Fruit fly (Drosophila melanogaster): Measurements from ENCODE around the gene CG32277.

Gene CG32277

DNA sequence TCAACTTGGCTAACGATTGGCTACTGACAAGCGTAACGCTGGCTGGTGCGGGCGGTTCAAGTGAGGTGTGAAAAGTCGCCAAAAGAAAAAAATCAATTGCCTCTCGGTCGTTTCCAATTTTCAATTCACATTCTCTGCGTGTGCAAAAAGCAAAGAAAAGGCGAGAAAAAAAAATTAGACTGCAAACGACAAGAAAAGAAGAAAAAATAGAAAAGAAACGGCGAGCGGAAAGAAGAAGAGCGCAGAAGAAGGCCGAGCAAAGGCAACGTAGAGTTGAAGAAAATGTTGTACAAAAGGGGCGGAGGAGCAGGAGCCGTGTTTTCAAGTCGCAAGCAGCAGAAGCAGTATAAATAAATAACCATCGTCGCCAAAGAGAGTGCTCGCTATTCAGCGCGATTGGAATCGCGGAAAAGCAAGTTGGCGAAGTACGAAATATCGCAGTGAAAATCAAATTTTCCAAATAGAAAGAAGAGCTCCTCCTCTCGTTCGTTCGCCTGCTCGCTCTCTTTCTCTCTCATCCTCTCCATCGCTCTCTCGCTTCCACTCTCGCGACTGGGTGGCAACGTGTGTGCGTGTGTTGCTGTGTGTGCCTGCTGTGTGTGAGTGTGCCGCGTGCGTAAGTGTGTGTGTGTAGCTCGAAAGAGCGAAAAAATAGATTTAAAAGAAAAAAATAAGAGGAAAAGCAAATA is 20.7 kb upstream of the CG32277 start:
- no peak for TF ChIP-seq NC2β (GFP tag; optimal IDR thresholded peaks at IDR 0.05)
- no peak for TF ChIP-seq tup (GFP tag; optimal IDR thresholded peaks at IDR 0.05)
- peak; percentile 34 for TF ChIP-seq ftz-f1 (GFP tag; optimal IDR thresholded peaks at IDR 0.05)
- peak; percentile 46 for TF ChIP-seq HLHmδ (GFP tag; optimal IDR thresholded peaks at IDR 0.05)
- TF ChIP-seq Tbp (GFP tag; optimal IDR thresholded peaks at IDR 0.05) = no peak
- TF ChIP-seq Dref (GFP tag; IDR thresholded peaks at IDR 0.05) = no peak
- TF ChIP-seq h (optimal IDR thresholded peaks at IDR 0.05) = no peak
- TF ChIP-seq lola (GFP tag; optimal IDR thresholded peaks at IDR 0.05) = no peak
- 0 out of 2 replicates have a peak, but pooled peaks have one; percentile 21 for TF ChIP-seq unc-4 (GFP tag; IDR thresholded peaks at IDR 0.05; ENCODE audit: partially characterized antibody)
- TF ChIP-seq GATAe (GFP tag; conservative IDR thresholded peaks at IDR 0.05) = no peak
- TF ChIP-seq fd64A (GFP tag; optimal IDR thresholded peaks at IDR 0.05) = no peak
- no peak for TF ChIP-seq Sry-β (GFP tag; optimal IDR thresholded peaks at IDR 0.05)
- peak; percentile 68 for TF ChIP-seq nom (GFP tag; optimal IDR thresholded peaks at IDR 0.05)
- no peak for TF ChIP-seq ap (GFP tag; IDR thresholded peaks at IDR 0.05)
- peak in 1 of 2 experiments; percentile 48 for TF ChIP-seq bsh (GFP tag; optimal IDR thresholded peaks at IDR 0.05)
- TF ChIP-seq CG11247 (GFP tag; IDR thresholded peaks at IDR 0.05) = no peak
- no peak for TF ChIP-seq CG3995 (GFP tag; optimal IDR thresholded peaks at IDR 0.05)
- TF ChIP-seq vfl (GFP tag; optimal IDR thresholded peaks at IDR 0.05) = peak; percentile 9
- TF ChIP-seq CG10209 (GFP tag; optimal IDR thresholded peaks at IDR 0.05) = no peak
- no peak for TF ChIP-seq CG9797 (GFP tag; optimal IDR thresholded peaks at IDR 0.05)
- no peak for TF ChIP-seq Poxn (GFP tag; IDR thresholded peaks at IDR 0.05)
- no peak for TF ChIP-seq CG5953 (GFP tag; IDR thresholded peaks at IDR 0.05)
- no peak for TF ChIP-seq gem (tag; optimal IDR thresholded peaks at IDR 0.05)
- TF ChIP-seq en (GFP tag; optimal IDR thresholded peaks at IDR 0.05) = no peak
- TF ChIP-seq oc (tag; optimal IDR thresholded peaks at IDR 0.05) = no peak
- no peak for TF ChIP-seq gcm2 (GFP tag; optimal IDR thresholded peaks at IDR 0.05)
- TF ChIP-seq ERR (GFP tag; optimal IDR thresholded peaks at IDR 0.05) = no peak
- TF ChIP-seq Vsx1 (GFP tag; optimal IDR thresholded peaks at IDR 0.05) = no peak
- TF ChIP-seq Ravus (GFP tag; IDR thresholded peaks at IDR 0.05) = no peak
- no peak for TF ChIP-seq CG14441 (GFP tag; IDR thresholded peaks at IDR 0.05)
- peak; percentile 28; the same call in 1 of the 3 replicates for TF ChIP-seq CG34422 (GFP tag; IDR thresholded peaks at IDR 0.05)
- no peak for TF ChIP-seq CG33557 (GFP tag; optimal IDR thresholded peaks at IDR 0.05)
- no peak for TF ChIP-seq CG9727 (GFP tag; optimal IDR thresholded peaks at IDR 0.05)
- peak; percentile 95 to 99 for TF ChIP-seq Trl (optimal IDR thresholded peaks at IDR 0.05)
- TF ChIP-seq Trl (GFP tag; optimal IDR thresholded peaks at IDR 0.05) = peak; percentile 67
- TF ChIP-seq Atf3 (GFP tag; optimal IDR thresholded peaks at IDR 0.05) = no peak
- TF ChIP-seq Med (GFP tag) = peak; percentile 22
- TF ChIP-seq Dbx (GFP tag; IDR thresholded peaks at IDR 0.05) = 0 out of 3 replicates have a peak, but pooled peaks have one; percentile 13
- no peak for TF ChIP-seq HHEX (GFP tag; optimal IDR thresholded peaks at IDR 0.05)
- TF ChIP-seq Nf-YA (GFP tag; IDR thresholded peaks at IDR 0.05) = no peak
- no peak for TF ChIP-seq sisA (GFP tag; IDR thresholded peaks at IDR 0.05)
- TF ChIP-seq CG14710 (tag; optimal IDR thresholded peaks at IDR 0.05) = no peak
- no peak for TF ChIP-seq Mrtf (GFP tag; IDR thresholded peaks at IDR 0.05)
- no peak for TF ChIP-seq CG13624 (GFP tag; optimal IDR thresholded peaks at IDR 0.05)
- no peak for TF ChIP-seq sqz (GFP tag; optimal IDR thresholded peaks at IDR 0.05)
- no peak for TF ChIP-seq gro (GFP tag; optimal IDR thresholded peaks at IDR 0.05)
- TF ChIP-seq CG1602 (GFP tag; optimal IDR thresholded peaks at IDR 0.05) = no peak
- no peak for TF ChIP-seq Spps (tag; optimal IDR thresholded peaks at IDR 0.05)
- peak; percentile 58 for TF ChIP-seq CG15479 (GFP tag; optimal IDR thresholded peaks at IDR 0.05)
- no peak for TF ChIP-seq hbn (GFP tag; IDR thresholded peaks at IDR 0.05; ENCODE audit: partially characterized antibody)
- TF ChIP-seq Camta (GFP tag; optimal IDR thresholded peaks at IDR 0.05) = no peak

All from whole organism, embryonic.